Worm (Caenorhabditis elegans) whole organism, midembryonic: ENCODE measurements around the gene cdh-4.

Experiments
- T22C8.4 ChIP-seq: fragments of 200-800 bp; sonication (Bioruptor generic); IDR thresholded peaks from 2 replicates; pipeline ENCODE4 v1.3.6; 2022; ENCODE audit warnings: missing genetic modification characterization, missing compliant biosample characterization
- cog-1 ChIP-seq: sonication (generic microtip); optimal IDR thresholded peaks from 2 replicates; lab custom pipeline; 2016; ENCODE audit warnings: missing genetic modification characterization, missing compliant biosample characterization
- flt-1 ChIP-seq: fragments of 200-800 bp; sonication (Bioruptor generic); IDR thresholded peaks from 2 replicates; pipeline ENCODE4 v1.3.6; 2022; ENCODE audit warnings: missing genetic modification characterization, missing compliant biosample characterization
- med-1 ChIP-seq: sonication (generic microtip); optimal IDR thresholded peaks from 2 replicates; lab custom pipeline; 2017; ENCODE audit warnings: missing genetic modification characterization, mild to moderate bottlenecking, missing compliant biosample characterization, antibody characterized with exemption, missing genetic modification reagents; ENCODE audit not compliant: insufficient read depth
- ref-1 ChIP-seq: fragments of 200-800 bp; sonication (Bioruptor generic); conservative IDR thresholded peaks from 2 replicates; pipeline ENCODE4 v1.3.6; 2022; ENCODE audit warnings: missing genetic modification reagents, missing genetic modification characterization, missing compliant biosample characterization
- tab-1 ChIP-seq: fragments of 200-800 bp; sonication (Bioruptor generic); IDR thresholded peaks from 2 replicates; pipeline ENCODE4 v1.3.6; 2022; ENCODE audit warnings: missing genetic modification characterization, missing compliant biosample characterization
- ztf-23 ChIP-seq: fragments of 200-800 bp; sonication (Bioruptor generic); IDR thresholded peaks from 2 replicates; pipeline ENCODE4 v1.3.6; 2022; ENCODE audit warnings: missing genetic modification reagents, missing genetic modification characterization, missing compliant biosample characterization
- ztf-29 ChIP-seq: fragments of 200-800 bp; sonication (Bioruptor generic); IDR thresholded peaks from 2 replicates; pipeline ENCODE4 v1.3.6; 2022; ENCODE audit warnings: missing genetic modification reagents, missing genetic modification characterization, missing compliant biosample characterization

- peak; percentile 83; the same call in 1 of the 2 replicates for TF ChIP-seq ztf-29 (GFP tag; lab: Robert Waterston, UW)
- peak; percentile 81 for TF ChIP-seq cog-1 (tag; lab: Kevin White, UChicago)
- peak; percentile 94 for TF ChIP-seq T22C8.4 (GFP tag; lab: Robert Waterston, UW)
- peak; percentile 94 for TF ChIP-seq ref-1 (GFP tag; lab: Robert Waterston, UW)
- TF ChIP-seq flt-1 (GFP tag; lab: Robert Waterston, UW): peak; percentile 97
- peak; percentile 88 for TF ChIP-seq ztf-23 (GFP tag; lab: Robert Waterston, UW)
- TF ChIP-seq tab-1 (GFP tag; lab: Robert Waterston, UW): peak; percentile 97
- TF ChIP-seq med-1 (GFP tag; lab: Kevin White, UChicago): peak; percentile 78
Observed at ce11 chrIII:4470793-4471192, 49.4 kb upstream of the cdh-4 start.
